Worm (Caenorhabditis elegans) whole organism, early embryonic: ENCODE results near the gene Y75B12A.2.

Experiments
- ama-1 ChIP-seq: fragments of 150-350 bp; optimal IDR thresholded peaks from 2 replicates; lab custom pipeline; 2014
- scrt-1 ChIP-seq: fragments of 200-800 bp; sonication (Bioruptor generic); IDR thresholded peaks from 2 replicates; pipeline ENCODE4 v1.3.6; 2022; ENCODE audit warnings: missing genetic modification characterization, missing compliant biosample characterization

ce11 chrV:15060595-15060994, 48.8 kb upstream of the Y75B12A.2 start:
- no peak for TF ChIP-seq scrt-1
- TF ChIP-seq ama-1 (lab: Kevin White, UChicago), result no peak
